Worm (Caenorhabditis elegans) whole organism, early embryonic: ENCODE measurements around the gene pqn-48.

Source experiments
- B0310.2 ChIP-seq: sonication (generic microtip); optimal IDR thresholded peaks from 2 replicates; lab custom pipeline; 2016; ENCODE audit warnings: mild to moderate bottlenecking, missing genetic modification characterization, missing compliant biosample characterization
- F13C5.2 ChIP-seq: sonication (generic microtip); optimal IDR thresholded peaks from 2 replicates; lab custom pipeline; 2017; ENCODE audit warnings: mild to moderate bottlenecking, missing genetic modification characterization, inconsistent platforms, missing compliant biosample characterization
- aly-1 ChIP-seq: sonication (generic microtip); optimal IDR thresholded peaks from 2 replicates; lab custom pipeline; 2016; ENCODE audit warnings: missing genetic modification characterization, missing compliant biosample characterization
- ama-1 ChIP-seq: fragments of 150-350 bp; optimal IDR thresholded peaks from 2 replicates; lab custom pipeline; 2014
- ceh-13 ChIP-seq: fragments of 200-800 bp; sonication (Bioruptor generic); optimal IDR thresholded peaks from 2 replicates; lab custom pipeline; 2018; ENCODE audit warnings: mild to moderate bottlenecking, missing genetic modification characterization, missing compliant biosample characterization
- ceh-36 ChIP-seq: sonication (generic microtip); optimal IDR thresholded peaks from 2 replicates; lab custom pipeline; 2016; ENCODE audit warnings: missing genetic modification characterization, inconsistent platforms, missing compliant biosample characterization
- ets-7 ChIP-seq: sonication (generic microtip); optimal IDR thresholded peaks from 2 replicates; lab custom pipeline; 2016; ENCODE audit warnings: missing genotype, missing genetic modification characterization, missing compliant biosample characterization
- flt-1 ChIP-seq: fragments of 200-800 bp; sonication (Bioruptor generic); IDR thresholded peaks from 2 replicates; pipeline ENCODE4 v1.3.6; 2022; ENCODE audit warnings: missing genetic modification characterization, missing compliant biosample characterization
- hmbx-1 ChIP-seq: sonication (generic microtip); optimal IDR thresholded peaks from 2 replicates; lab custom pipeline; 2016; ENCODE audit warnings: mild to moderate bottlenecking, missing genetic modification characterization, missing compliant biosample characterization
- hmg-4 ChIP-seq: fragments of 200-800 bp; sonication (Bioruptor generic); optimal IDR thresholded peaks from 2 replicates; lab custom pipeline; 2018; ENCODE audit warnings: mild to moderate bottlenecking, missing genetic modification characterization, missing compliant biosample characterization
- hnd-1 ChIP-seq: sonication (generic microtip); optimal IDR thresholded peaks from 2 replicates; lab custom pipeline; 2016; ENCODE audit warnings: missing genetic modification characterization, missing compliant biosample characterization
- pes-1 ChIP-seq: fragments of 200-800 bp; sonication (Bioruptor generic); IDR thresholded peaks from 2 replicates; pipeline ENCODE4 v1.3.6; 2022; ENCODE audit warnings: missing genetic modification reagents, missing genetic modification characterization, missing compliant biosample characterization
- scrt-1 ChIP-seq: fragments of 200-800 bp; sonication (Bioruptor generic); IDR thresholded peaks from 2 replicates; pipeline ENCODE4 v1.3.6; 2022; ENCODE audit warnings: missing genetic modification characterization, missing compliant biosample characterization
- sea-1 ChIP-seq: fragments of 200-800 bp; sonication (Bioruptor generic); conservative IDR thresholded peaks from 2 replicates; pipeline ENCODE4 v1.3.6; 2022; ENCODE audit warnings: missing genetic modification characterization, missing compliant biosample characterization
- tbx-11 ChIP-seq: fragments of 200-800 bp; sonication (Bioruptor generic); IDR thresholded peaks from 2 replicates; pipeline ENCODE4 v1.3.6; 2022; ENCODE audit warnings: missing genetic modification characterization, missing compliant biosample characterization
- tbx-37 ChIP-seq: fragments of 200-800 bp; sonication (Bioruptor generic); conservative IDR thresholded peaks from 2 replicates; pipeline ENCODE4 v1.3.6; 2022; ENCODE audit warnings: missing genetic modification reagents, missing genetic modification characterization, missing compliant biosample characterization
- tra-4 ChIP-seq: sonication (generic microtip); optimal IDR thresholded peaks from 2 replicates; lab custom pipeline; 2017; ENCODE audit warnings: missing genetic modification characterization, missing compliant biosample characterization

The pqn-48 gene

DNA sequence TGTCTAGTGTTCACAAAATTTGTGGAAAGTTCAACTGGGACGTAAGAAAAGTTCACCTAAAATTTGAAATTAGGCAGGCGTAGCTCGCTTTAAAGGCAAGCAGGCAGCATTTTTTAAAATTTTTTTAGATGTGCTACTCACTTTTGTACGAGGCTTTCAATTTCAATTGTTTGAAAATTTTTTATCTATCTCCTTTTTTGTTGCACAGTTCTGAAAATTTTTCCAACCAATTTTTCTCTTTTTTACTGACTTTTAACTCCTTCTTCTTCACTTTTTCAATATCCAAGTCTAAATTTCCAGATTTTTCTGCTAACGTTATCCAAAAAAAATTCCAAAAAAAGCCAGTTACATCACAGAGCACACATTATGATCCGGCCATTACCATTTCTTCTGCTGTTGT lies 28.6 kb downstream of the pqn-48 start, which contains the start of gene W06A11.1:
Gene W06A11.1 (plus strand): TSS at position 301 of the 400 bp plus-strand sequence.
- no peak for TF ChIP-seq B0310.2 (tag; lab: Kevin White, UChicago)
- no peak for TF ChIP-seq sea-1 (GFP tag; lab: Robert Waterston, UW)
- TF ChIP-seq hnd-1 (tag; lab: Kevin White, UChicago), result no peak
- TF ChIP-seq ama-1 (lab: Kevin White, UChicago), result no peak
- no peak for TF ChIP-seq tbx-37 (GFP tag; lab: Robert Waterston, UW)
- no peak for TF ChIP-seq ceh-13 (GFP tag; lab: Kevin White, UChicago)
- TF ChIP-seq aly-1, result no peak
- no peak for TF ChIP-seq tra-4
- TF ChIP-seq scrt-1, result no peak
- no peak for TF ChIP-seq ceh-36 (tag; lab: Kevin White, UChicago)
- no peak for TF ChIP-seq tbx-11 (GFP tag; lab: Robert Waterston, UW)
- no peak for TF ChIP-seq pes-1 (GFP tag; lab: Robert Waterston, UW)
- TF ChIP-seq flt-1 (GFP tag; lab: Robert Waterston, UW), result no peak
- TF ChIP-seq hmbx-1, result no peak

DNA sequence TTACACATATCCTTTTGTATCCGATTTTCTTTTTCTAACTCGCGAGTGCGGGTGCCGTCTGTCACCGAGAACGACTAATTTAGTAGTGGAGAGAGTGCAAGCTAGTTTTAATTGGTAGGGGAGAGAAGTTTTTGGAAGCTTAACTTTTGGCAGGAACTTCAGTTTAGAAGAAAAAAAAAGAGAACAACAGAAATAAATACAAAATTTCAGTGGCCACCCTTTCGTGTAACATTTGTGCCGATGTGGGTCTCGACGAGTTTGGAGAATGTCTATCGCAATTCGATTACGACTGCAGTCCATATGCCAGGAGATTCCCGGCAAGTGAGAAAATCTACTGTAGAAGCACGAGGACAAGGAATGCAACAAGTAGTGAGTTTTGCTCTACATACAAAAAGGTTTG lies 29.5 kb downstream of the pqn-48 start:
- TF ChIP-seq tbx-37 (GFP tag; lab: Robert Waterston, UW) (no peak), ceh-36 (tag; lab: Kevin White, UChicago) (no peak), flt-1 (GFP tag; lab: Robert Waterston, UW) (no peak), sea-1 (GFP tag; lab: Robert Waterston, UW) (no peak), hmg-4 (no peak), hmbx-1 (no peak), B0310.2 (tag; lab: Kevin White, UChicago) (no peak), scrt-1 (no peak), ama-1 (lab: Kevin White, UChicago) (no peak), ceh-13 (GFP tag; lab: Kevin White, UChicago) (no peak), pes-1 (GFP tag; lab: Robert Waterston, UW) (no peak), tbx-11 (GFP tag; lab: Robert Waterston, UW) (no peak), F13C5.2 (no peak), hnd-1 (tag; lab: Kevin White, UChicago) (no peak), tra-4 (no peak), aly-1 (no peak), ets-7 (tag; lab: Kevin White, UChicago) (no peak)

DNA sequence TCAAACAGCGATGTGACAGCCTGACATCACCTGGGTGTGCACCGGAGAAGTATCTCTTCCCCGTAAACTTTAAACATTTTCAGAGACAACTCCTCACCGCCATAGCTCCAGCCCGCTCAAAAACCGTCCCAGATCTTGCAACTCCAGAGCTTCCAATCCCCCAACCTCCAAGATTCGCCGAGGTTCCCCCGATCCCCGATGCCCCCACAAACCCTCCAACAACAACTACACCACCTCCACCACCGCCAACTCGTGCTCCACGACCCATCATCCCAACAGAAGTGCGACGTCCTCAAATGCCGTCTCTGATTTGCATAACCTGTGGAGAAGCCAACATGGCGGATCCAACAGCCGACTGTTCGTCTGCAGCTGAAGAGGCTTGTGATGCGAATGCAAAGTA lies 32.4 kb downstream of the pqn-48 start:
- TF ChIP-seq hmbx-1 (no peak), hnd-1 (tag; lab: Kevin White, UChicago) (no peak), B0310.2 (tag; lab: Kevin White, UChicago) (no peak), F13C5.2 (no peak), tbx-37 (GFP tag; lab: Robert Waterston, UW) (no peak), pes-1 (GFP tag; lab: Robert Waterston, UW) (no peak), ceh-36 (tag; lab: Kevin White, UChicago) (no peak), ama-1 (lab: Kevin White, UChicago) (no peak), ets-7 (tag; lab: Kevin White, UChicago) (no peak), hmg-4 (no peak), sea-1 (GFP tag; lab: Robert Waterston, UW) (no peak), tbx-11 (GFP tag; lab: Robert Waterston, UW) (no peak), aly-1 (no peak), flt-1 (GFP tag; lab: Robert Waterston, UW) (no peak), ceh-13 (GFP tag; lab: Kevin White, UChicago) (no peak)

DNA sequence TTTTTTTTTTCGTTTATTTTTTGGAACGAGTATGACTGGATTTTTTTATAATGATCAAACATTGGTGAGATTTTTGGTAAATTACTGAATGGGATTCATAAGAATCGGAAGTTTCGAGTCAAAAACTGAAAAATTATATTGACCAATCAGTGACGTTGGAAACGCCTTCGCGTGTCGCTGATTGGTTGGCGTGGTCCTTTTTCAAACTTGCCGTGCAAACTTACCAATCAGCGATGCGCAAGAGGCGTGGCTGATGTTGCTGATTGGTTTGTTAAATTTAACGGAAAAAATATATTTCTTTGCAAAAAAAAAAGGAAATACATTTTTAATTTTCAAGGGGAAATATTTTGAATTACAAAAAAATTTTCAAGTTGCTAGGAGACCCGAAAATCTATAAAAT lies 36.0 kb downstream of the pqn-48 start:
- TF ChIP-seq pes-1 (GFP tag; lab: Robert Waterston, UW), result no peak
- TF ChIP-seq ama-1 (lab: Kevin White, UChicago), result no peak
- TF ChIP-seq tbx-37 (GFP tag; lab: Robert Waterston, UW), result no peak
- TF ChIP-seq flt-1 (GFP tag; lab: Robert Waterston, UW), result no peak
- TF ChIP-seq scrt-1, result no peak

DNA sequence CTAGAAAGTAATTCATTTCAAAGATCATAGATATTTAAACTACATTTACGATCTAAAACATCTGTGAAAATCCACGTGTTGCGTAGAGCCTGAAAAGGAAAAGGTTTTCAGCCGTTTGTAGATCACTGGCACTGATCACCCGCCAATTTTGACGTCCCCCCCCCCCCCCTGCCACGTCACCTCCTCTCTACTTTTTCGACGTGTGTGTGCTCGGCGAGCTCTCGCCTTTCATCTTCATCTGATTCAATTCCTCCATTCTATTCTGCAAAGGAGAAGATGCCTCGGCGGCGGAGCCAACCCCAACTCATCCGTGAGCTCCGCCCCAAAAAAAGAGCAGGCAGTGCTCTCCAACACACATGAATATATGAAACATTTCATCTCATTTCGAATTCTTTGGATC lies 42.5 kb downstream of the pqn-48 start:
- no peak for TF ChIP-seq ceh-13 (GFP tag; lab: Kevin White, UChicago)
- no peak for TF ChIP-seq sea-1 (GFP tag; lab: Robert Waterston, UW)
- TF ChIP-seq flt-1 (GFP tag; lab: Robert Waterston, UW), result no peak
- TF ChIP-seq ceh-36 (tag; lab: Kevin White, UChicago), result no peak
- no peak for TF ChIP-seq tbx-11 (GFP tag; lab: Robert Waterston, UW)

DNA sequence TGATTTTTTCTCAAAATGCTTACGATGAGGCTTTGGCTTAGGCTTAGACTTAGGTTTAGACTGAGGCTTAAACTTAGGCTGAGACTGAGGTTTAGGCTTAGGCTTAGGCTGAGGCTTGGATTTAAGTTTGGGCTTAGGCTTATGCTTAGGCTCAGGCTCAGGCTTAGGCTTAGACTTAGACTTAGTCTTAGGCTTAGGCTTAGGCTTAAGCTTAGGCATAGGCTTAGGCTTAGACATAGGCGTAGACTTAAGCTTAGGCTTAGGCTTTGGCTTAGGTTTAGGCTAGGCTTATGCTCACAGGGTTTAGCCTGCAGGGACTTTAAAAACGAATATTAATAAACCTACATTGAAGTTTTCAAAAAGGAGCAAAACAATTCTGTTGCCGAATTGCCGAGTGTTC lies 43.2 kb downstream of the pqn-48 start:
- TF ChIP-seq ceh-13 (GFP tag; lab: Kevin White, UChicago), result no peak
- TF ChIP-seq ceh-36 (tag; lab: Kevin White, UChicago), result peak; percentile 73
- TF ChIP-seq B0310.2 (tag; lab: Kevin White, UChicago), result no peak
- TF ChIP-seq flt-1 (GFP tag; lab: Robert Waterston, UW), result no peak
- no peak for TF ChIP-seq aly-1
- no peak for TF ChIP-seq scrt-1
- no peak for TF ChIP-seq tbx-11 (GFP tag; lab: Robert Waterston, UW)
- no peak for TF ChIP-seq sea-1 (GFP tag; lab: Robert Waterston, UW)

DNA sequence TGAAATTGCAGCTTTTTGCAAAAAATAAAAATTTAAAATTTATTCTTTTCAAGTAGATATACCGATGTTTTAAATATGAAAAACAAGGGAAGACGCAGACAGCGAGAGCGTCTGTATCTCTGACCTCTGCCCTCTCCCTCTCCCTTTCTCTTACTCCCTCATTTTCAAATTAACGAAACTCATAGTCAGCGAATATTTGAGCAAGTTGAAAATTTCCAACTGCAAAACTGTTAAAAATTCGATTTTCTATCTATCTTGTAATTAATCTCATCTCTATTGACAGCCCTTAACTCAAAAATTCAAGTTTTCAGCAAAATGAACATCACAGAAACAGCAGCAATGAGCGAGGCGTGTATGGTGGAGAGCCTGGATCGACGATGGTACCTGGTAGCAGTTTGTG lies 44.1 kb downstream of the pqn-48 start, which contains the start of gene R11F4.2:
Gene R11F4.2 (plus strand): TSS at position 301 of the 400 bp plus-strand sequence.
- TF ChIP-seq scrt-1 (no peak), tbx-11 (GFP tag; lab: Robert Waterston, UW) (no peak), ama-1 (lab: Kevin White, UChicago) (no peak), hnd-1 (tag; lab: Kevin White, UChicago) (no peak), aly-1 (no peak), ets-7 (tag; lab: Kevin White, UChicago) (no peak), ceh-36 (tag; lab: Kevin White, UChicago) (no peak), flt-1 (GFP tag; lab: Robert Waterston, UW) (no peak), F13C5.2 (no peak), B0310.2 (tag; lab: Kevin White, UChicago) (no peak), tbx-37 (GFP tag; lab: Robert Waterston, UW) (no peak), ceh-13 (GFP tag; lab: Kevin White, UChicago) (no peak), tra-4 (no peak)
